Worm (Caenorhabditis elegans) whole organism, early embryonic: ENCODE results near the gene abf-4.
"Not testable (repeated sequence)": the region's sequence is repeated elsewhere in the genome, so short reads cannot be mapped to it uniquely, and the experiment has no call there.

ENCODE experiments used
- B0310.2 ChIP-seq: sonication (generic microtip); optimal IDR thresholded peaks from 2 replicates; lab custom pipeline; 2016; ENCODE audit warnings: mild to moderate bottlenecking, missing genetic modification characterization, missing compliant biosample characterization
- F13C5.2 ChIP-seq: sonication (generic microtip); optimal IDR thresholded peaks from 2 replicates; lab custom pipeline; 2017; ENCODE audit warnings: mild to moderate bottlenecking, missing genetic modification characterization, inconsistent platforms, missing compliant biosample characterization
- aly-1 ChIP-seq: sonication (generic microtip); optimal IDR thresholded peaks from 2 replicates; lab custom pipeline; 2016; ENCODE audit warnings: missing genetic modification characterization, missing compliant biosample characterization
- ama-1 ChIP-seq: fragments of 150-350 bp; optimal IDR thresholded peaks from 2 replicates; lab custom pipeline; 2014
- ceh-13 ChIP-seq: fragments of 200-800 bp; sonication (Bioruptor generic); optimal IDR thresholded peaks from 2 replicates; lab custom pipeline; 2018; ENCODE audit warnings: mild to moderate bottlenecking, missing genetic modification characterization, missing compliant biosample characterization
- ceh-36 ChIP-seq: sonication (generic microtip); optimal IDR thresholded peaks from 2 replicates; lab custom pipeline; 2016; ENCODE audit warnings: missing genetic modification characterization, inconsistent platforms, missing compliant biosample characterization
- ets-7 ChIP-seq: sonication (generic microtip); optimal IDR thresholded peaks from 2 replicates; lab custom pipeline; 2016; ENCODE audit warnings: missing genotype, missing genetic modification characterization, missing compliant biosample characterization
- flt-1 ChIP-seq: fragments of 200-800 bp; sonication (Bioruptor generic); IDR thresholded peaks from 2 replicates; pipeline ENCODE4 v1.3.6; 2022; ENCODE audit warnings: missing genetic modification characterization, missing compliant biosample characterization
- hmbx-1 ChIP-seq: sonication (generic microtip); optimal IDR thresholded peaks from 2 replicates; lab custom pipeline; 2016; ENCODE audit warnings: mild to moderate bottlenecking, missing genetic modification characterization, missing compliant biosample characterization
- hmg-4 ChIP-seq: fragments of 200-800 bp; sonication (Bioruptor generic); optimal IDR thresholded peaks from 2 replicates; lab custom pipeline; 2018; ENCODE audit warnings: mild to moderate bottlenecking, missing genetic modification characterization, missing compliant biosample characterization
- hnd-1 ChIP-seq: sonication (generic microtip); optimal IDR thresholded peaks from 2 replicates; lab custom pipeline; 2016; ENCODE audit warnings: missing genetic modification characterization, missing compliant biosample characterization
- pes-1 ChIP-seq: fragments of 200-800 bp; sonication (Bioruptor generic); IDR thresholded peaks from 2 replicates; pipeline ENCODE4 v1.3.6; 2022; ENCODE audit warnings: missing genetic modification reagents, missing genetic modification characterization, missing compliant biosample characterization
- scrt-1 ChIP-seq: fragments of 200-800 bp; sonication (Bioruptor generic); IDR thresholded peaks from 2 replicates; pipeline ENCODE4 v1.3.6; 2022; ENCODE audit warnings: missing genetic modification characterization, missing compliant biosample characterization
- sea-1 ChIP-seq: fragments of 200-800 bp; sonication (Bioruptor generic); conservative IDR thresholded peaks from 2 replicates; pipeline ENCODE4 v1.3.6; 2022; ENCODE audit warnings: missing genetic modification characterization, missing compliant biosample characterization
- tbx-11 ChIP-seq: fragments of 200-800 bp; sonication (Bioruptor generic); IDR thresholded peaks from 2 replicates; pipeline ENCODE4 v1.3.6; 2022; ENCODE audit warnings: missing genetic modification characterization, missing compliant biosample characterization
- tbx-37 ChIP-seq: fragments of 200-800 bp; sonication (Bioruptor generic); conservative IDR thresholded peaks from 2 replicates; pipeline ENCODE4 v1.3.6; 2022; ENCODE audit warnings: missing genetic modification reagents, missing genetic modification characterization, missing compliant biosample characterization
- tra-4 ChIP-seq: sonication (generic microtip); optimal IDR thresholded peaks from 2 replicates; lab custom pipeline; 2017; ENCODE audit warnings: missing genetic modification characterization, missing compliant biosample characterization

The abf-4 gene

DNA sequence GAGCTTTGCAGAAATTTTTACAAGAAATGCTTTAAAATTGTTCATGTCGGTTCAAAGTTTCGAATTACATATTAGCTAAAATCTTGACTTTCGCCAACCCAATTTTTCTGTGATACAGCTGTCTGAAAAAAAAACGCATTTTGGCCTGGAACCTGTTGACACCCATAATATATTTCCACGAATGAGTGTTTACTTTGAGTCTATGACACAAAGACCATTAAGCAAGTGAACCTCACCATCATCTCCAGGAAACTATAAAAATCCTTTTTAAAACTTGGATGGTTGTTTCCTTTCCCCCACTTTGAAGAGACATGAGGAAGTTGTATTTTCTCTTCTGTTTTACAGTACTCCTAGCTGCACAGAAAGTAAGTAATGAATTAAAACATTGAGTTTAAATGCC, 16.1 kb upstream of the abf-4 start, which contains the start of gene clec-263:
clec-263 (plus strand) TSS at position 301 of the 400 bp plus-strand sequence.
- TF ChIP-seq aly-1 (tag; lab: Kevin White, UChicago) (no peak), ets-7 (tag; lab: Kevin White, UChicago) (no peak), B0310.2 (tag; lab: Kevin White, UChicago) (no peak), tbx-37 (no peak), tra-4 (no peak), F13C5.2 (tag; lab: Kevin White, UChicago) (no peak), pes-1 (GFP tag; lab: Robert Waterston, UW) (no peak), sea-1 (no peak), hmbx-1 (tag; lab: Kevin White, UChicago) (no peak), scrt-1 (GFP tag; lab: Robert Waterston, UW) (no peak), hmg-4 (GFP tag; lab: Kevin White, UChicago) (no peak), hnd-1 (no peak)

DNA sequence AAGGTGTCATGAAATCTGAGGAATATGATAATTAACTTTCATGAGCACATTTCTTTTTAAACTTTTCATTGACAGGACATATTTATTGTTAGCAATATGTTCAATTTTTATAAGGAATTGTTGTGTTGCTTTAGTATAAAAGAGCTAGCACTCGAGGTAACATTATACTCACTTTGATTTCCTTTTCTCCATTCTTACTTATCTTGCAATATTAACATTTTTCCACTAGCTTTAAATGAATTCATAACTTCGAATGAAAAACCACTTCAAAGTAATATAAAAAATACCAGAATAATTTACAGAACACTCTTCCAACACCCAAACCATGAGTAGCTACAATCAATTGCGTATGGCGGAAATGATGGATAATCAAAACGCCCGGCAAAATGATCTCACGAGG, 15.2 kb upstream of the abf-4 start, which contains the start of gene F26F2.5:
F26F2.5 (plus strand) TSS at position 301 of the 400 bp plus-strand sequence.
- TF ChIP-seq tbx-37, result no peak
- TF ChIP-seq hmg-4 (GFP tag; lab: Kevin White, UChicago), result no peak
- no peak for TF ChIP-seq ama-1
- no peak for TF ChIP-seq scrt-1 (GFP tag; lab: Robert Waterston, UW)
- TF ChIP-seq pes-1 (GFP tag; lab: Robert Waterston, UW), result no peak
- no peak for TF ChIP-seq hmbx-1 (tag; lab: Kevin White, UChicago)
- TF ChIP-seq flt-1, result no peak
- TF ChIP-seq tra-4, result no peak
- TF ChIP-seq aly-1 (tag; lab: Kevin White, UChicago), result no peak
- no peak for TF ChIP-seq sea-1
- TF ChIP-seq hnd-1, result no peak
- no peak for TF ChIP-seq B0310.2 (tag; lab: Kevin White, UChicago)
- TF ChIP-seq ets-7 (tag; lab: Kevin White, UChicago), result no peak
- no peak for TF ChIP-seq ceh-36
- no peak for TF ChIP-seq tbx-11 (GFP tag; lab: Robert Waterston, UW)
- no peak for TF ChIP-seq F13C5.2 (tag; lab: Kevin White, UChicago)

DNA sequence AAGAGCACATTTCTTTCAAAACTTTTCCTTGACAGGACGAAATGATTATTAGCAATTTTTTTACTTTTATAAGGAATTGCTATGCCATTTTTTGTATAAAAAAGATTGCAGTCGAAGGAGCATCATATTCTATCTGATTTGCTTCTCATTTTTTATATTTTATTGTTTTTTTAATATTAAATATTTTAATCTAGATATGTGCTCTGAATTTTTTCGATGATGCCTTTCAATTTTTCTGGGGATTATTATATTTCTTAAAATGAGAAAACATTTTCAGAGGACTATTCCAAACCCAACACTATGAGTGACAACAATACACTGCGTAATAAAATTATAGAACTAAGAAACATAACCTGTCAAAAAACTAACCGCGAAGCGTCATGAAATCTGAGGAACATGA, 10.8 kb upstream of the abf-4 start, which contains the start of gene F26F2.4:
F26F2.4 (plus strand) TSS at position 301 of the 400 bp plus-strand sequence.
- not testable (repeated sequence) for TF ChIP-seq scrt-1 (GFP tag; lab: Robert Waterston, UW); hmbx-1 (tag; lab: Kevin White, UChicago); tbx-37

DNA sequence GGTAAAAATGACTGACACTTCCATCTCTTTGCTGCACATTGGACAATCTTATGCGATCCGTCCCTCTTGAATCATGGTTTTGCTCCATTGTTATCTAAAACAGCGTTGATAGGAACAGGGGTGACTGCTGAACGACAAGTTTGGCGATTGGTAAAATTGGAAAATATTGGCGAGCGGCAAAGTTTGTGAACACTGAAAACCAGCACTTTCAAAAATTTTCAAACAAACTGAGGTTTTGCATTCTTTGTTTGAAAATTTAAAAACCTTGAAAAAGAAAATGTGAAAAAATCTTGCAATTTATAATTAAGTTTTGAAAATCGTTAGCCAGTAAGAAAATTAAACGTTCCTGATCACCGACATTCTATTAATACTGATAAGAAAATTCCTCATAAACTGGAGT, 8.3 kb upstream of the abf-4 start, which contains the start of gene F26F2.3:
F26F2.3 (minus strand) TSS at position 101 of the 400 bp plus-strand sequence.
- TF ChIP-seq ceh-36, result no peak
- TF ChIP-seq sea-1, result no peak
- TF ChIP-seq F13C5.2 (tag; lab: Kevin White, UChicago), result no peak
- no peak for TF ChIP-seq ceh-13 (GFP tag; lab: Kevin White, UChicago)
- TF ChIP-seq tra-4, result no peak
- TF ChIP-seq hmg-4 (GFP tag; lab: Kevin White, UChicago), result no peak
- TF ChIP-seq scrt-1 (GFP tag; lab: Robert Waterston, UW), result no peak
- no peak for TF ChIP-seq aly-1 (tag; lab: Kevin White, UChicago)
- no peak for TF ChIP-seq B0310.2 (tag; lab: Kevin White, UChicago)
- no peak for TF ChIP-seq flt-1
- no peak for TF ChIP-seq ama-1
- no peak for TF ChIP-seq tbx-11 (GFP tag; lab: Robert Waterston, UW)
- TF ChIP-seq hnd-1, result no peak
- TF ChIP-seq pes-1 (GFP tag; lab: Robert Waterston, UW), result no peak
- TF ChIP-seq tbx-37, result no peak
- no peak for TF ChIP-seq hmbx-1 (tag; lab: Kevin White, UChicago)
- no peak for TF ChIP-seq ets-7 (tag; lab: Kevin White, UChicago)

DNA sequence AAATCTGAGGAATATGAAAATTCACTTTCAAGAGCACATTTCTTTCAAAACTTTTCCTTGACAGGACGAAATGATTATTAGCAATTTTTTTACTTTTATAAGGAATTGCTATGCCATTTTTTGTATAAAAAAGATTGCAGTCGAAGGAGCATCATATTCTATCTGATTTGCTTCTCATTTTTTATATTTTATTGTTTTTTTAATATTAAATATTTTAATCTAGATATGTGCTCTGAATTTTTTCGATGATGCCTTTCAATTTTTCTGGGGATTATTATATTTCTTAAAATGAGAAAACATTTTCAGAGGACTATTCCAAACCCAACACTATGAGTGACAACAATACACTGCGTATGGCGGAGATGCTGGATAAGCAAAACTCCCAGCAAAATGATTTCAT, 5.9 kb upstream of the abf-4 start, which contains the start of gene F26F2.13:
F26F2.13 (plus strand) TSS at position 301 of the 400 bp plus-strand sequence.
- not testable (repeated sequence) for TF ChIP-seq B0310.2 (tag; lab: Kevin White, UChicago); ceh-13 (GFP tag; lab: Kevin White, UChicago); flt-1

DNA sequence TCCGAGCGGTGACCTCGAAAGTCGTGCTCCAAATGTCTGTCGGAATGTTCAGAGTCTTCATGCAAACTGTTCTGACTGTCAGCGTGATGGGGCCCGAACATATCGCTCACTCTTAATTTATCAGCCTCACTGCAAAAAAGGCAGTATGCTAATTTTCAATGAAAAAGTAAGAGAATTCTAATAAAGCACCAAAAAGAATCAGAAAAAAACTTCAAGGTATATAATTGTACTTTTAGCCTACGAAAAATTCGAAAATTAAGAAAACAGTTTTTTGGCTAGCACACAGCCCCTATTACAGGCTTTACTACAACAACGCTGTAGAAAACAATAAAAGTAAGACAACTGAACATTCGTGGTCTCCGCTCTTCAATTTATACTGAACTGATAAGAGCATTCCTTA, 3.6 kb upstream of the abf-4 start, which contains the start of gene F26F2.1:
F26F2.1 (minus strand) TSS at position 101 of the 400 bp plus-strand sequence.
- TF ChIP-seq hmbx-1 (tag; lab: Kevin White, UChicago) (no peak), tbx-11 (GFP tag; lab: Robert Waterston, UW) (no peak), pes-1 (GFP tag; lab: Robert Waterston, UW) (no peak), sea-1 (no peak), ceh-13 (GFP tag; lab: Kevin White, UChicago) (no peak), ceh-36 (no peak), B0310.2 (tag; lab: Kevin White, UChicago) (no peak), scrt-1 (GFP tag; lab: Robert Waterston, UW) (no peak)

DNA sequence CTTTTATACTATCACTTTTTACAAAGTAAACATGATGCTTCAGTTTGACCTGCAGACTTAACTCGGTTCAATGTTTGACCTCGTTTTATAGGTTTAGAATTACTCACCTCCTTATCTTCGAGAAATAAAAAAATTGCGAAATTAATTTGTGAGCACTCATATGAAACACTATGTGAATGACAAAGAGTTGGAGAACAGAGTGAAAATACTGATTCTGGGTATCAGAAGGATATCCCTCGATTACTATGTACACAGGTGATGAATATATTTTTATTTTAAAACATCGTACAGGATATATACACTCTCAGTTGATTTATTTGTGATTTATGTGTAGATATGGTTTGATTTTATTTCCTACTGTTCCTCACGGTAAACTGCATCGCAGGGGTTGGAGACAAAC, 1.9 kb downstream of the abf-4 start, which contains the start of gene Y38H6C.23:
Y38H6C.23 (minus strand) TSS at position 101 of the 400 bp plus-strand sequence.
- no peak for TF ChIP-seq tra-4
- TF ChIP-seq tbx-11 (GFP tag; lab: Robert Waterston, UW), result no peak
- no peak for TF ChIP-seq B0310.2 (tag; lab: Kevin White, UChicago)
- TF ChIP-seq hmg-4 (GFP tag; lab: Kevin White, UChicago), result no peak
- no peak for TF ChIP-seq aly-1 (tag; lab: Kevin White, UChicago)
- TF ChIP-seq flt-1, result no peak
- TF ChIP-seq ama-1, result no peak
- no peak for TF ChIP-seq tbx-37
- TF ChIP-seq ceh-13 (GFP tag; lab: Kevin White, UChicago), result no peak
- TF ChIP-seq ceh-36, result no peak
- no peak for TF ChIP-seq pes-1 (GFP tag; lab: Robert Waterston, UW)
- TF ChIP-seq F13C5.2 (tag; lab: Kevin White, UChicago), result no peak
- no peak for TF ChIP-seq ets-7 (tag; lab: Kevin White, UChicago)
- TF ChIP-seq hnd-1, result no peak

DNA sequence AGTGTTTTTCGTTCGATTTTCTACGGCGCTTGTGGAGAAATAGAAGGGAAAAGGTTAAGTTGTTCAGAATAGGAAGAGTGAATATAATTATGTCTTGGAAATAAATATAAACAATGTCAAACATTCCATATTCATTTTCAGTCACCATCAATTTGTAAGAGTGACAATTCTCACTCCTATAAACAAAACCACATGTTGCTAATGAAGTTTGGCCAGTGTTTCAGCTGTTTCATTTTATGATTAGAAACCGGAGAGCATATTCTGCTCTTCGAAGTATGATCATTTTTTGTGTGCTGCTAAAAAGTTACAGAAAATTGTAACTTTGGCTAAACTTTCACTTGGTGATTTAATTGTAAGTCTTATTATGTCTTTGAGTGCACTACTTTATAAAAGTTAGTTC, 3.0 kb downstream of the abf-4 start, which contains the start of gene Y38H6C.21:
Y38H6C.21 (minus strand) TSS at position 148 of the 400 bp plus-strand sequence.
- TF ChIP-seq ets-7 (tag; lab: Kevin White, UChicago), result no peak
- no peak for TF ChIP-seq scrt-1 (GFP tag; lab: Robert Waterston, UW)
- TF ChIP-seq B0310.2 (tag; lab: Kevin White, UChicago), result no peak
- TF ChIP-seq pes-1 (GFP tag; lab: Robert Waterston, UW), result no peak
- no peak for TF ChIP-seq tra-4
- TF ChIP-seq tbx-37, result no peak
- no peak for TF ChIP-seq ceh-36
- TF ChIP-seq tbx-11 (GFP tag; lab: Robert Waterston, UW), result no peak
- no peak for TF ChIP-seq F13C5.2 (tag; lab: Kevin White, UChicago)
- TF ChIP-seq hnd-1, result no peak
- TF ChIP-seq hmbx-1 (tag; lab: Kevin White, UChicago), result no peak
- no peak for TF ChIP-seq aly-1 (tag; lab: Kevin White, UChicago)
- no peak for TF ChIP-seq ceh-13 (GFP tag; lab: Kevin White, UChicago)
- no peak for TF ChIP-seq flt-1
- no peak for TF ChIP-seq ama-1
- TF ChIP-seq sea-1, result no peak
- TF ChIP-seq hmg-4 (GFP tag; lab: Kevin White, UChicago), result no peak
